Worm (Caenorhabditis elegans) whole organism, young adult: Measurements from ENCODE around the gene T07F8.4.

Experiments
- B0019.2 ChIP-seq: fragments of 200-800 bp; sonication (Bioruptor generic); conservative IDR thresholded peaks from 2 replicates; pipeline ENCODE4 v1.3.6; 2022; ENCODE audit warnings: missing genetic modification reagents, missing genetic modification characterization, missing compliant biosample characterization
- B0261.1 ChIP-seq: sonication (generic microtip); optimal IDR thresholded peaks from 2 replicates; lab custom pipeline; 2016; ENCODE audit warnings: mild to moderate bottlenecking, missing genetic modification characterization, moderate library complexity, missing compliant biosample characterization
- B0336.3 ChIP-seq: fragments of 200-800 bp; sonication (Bioruptor generic); IDR thresholded peaks from 2 replicates; pipeline ENCODE4 v1.3.6; 2022; ENCODE audit warnings: missing genetic modification characterization, missing compliant biosample characterization
- C17E4.6 ChIP-seq: fragments of 200-800 bp; sonication (Bioruptor generic); IDR thresholded peaks from 2 replicates; pipeline ENCODE4 v1.3.6; 2022; ENCODE audit warnings: missing genetic modification reagents, missing genetic modification characterization, missing compliant biosample characterization
- F22D6.2 ChIP-seq: sonication (generic microtip); optimal IDR thresholded peaks from 2 replicates; lab custom pipeline; 2016; ENCODE audit warnings: mild to moderate bottlenecking, missing genetic modification characterization, missing compliant biosample characterization
- F52B5.7 ChIP-seq: sonication (generic microtip); optimal IDR thresholded peaks from 2 replicates; lab custom pipeline; 2016; ENCODE audit warnings: mild to moderate bottlenecking, missing genetic modification characterization, missing compliant biosample characterization
- F57C9.4 ChIP-seq: sonication (generic microtip); optimal IDR thresholded peaks from 2 replicates; lab custom pipeline; 2017; ENCODE audit warnings: mild to moderate bottlenecking, missing genetic modification characterization, missing compliant biosample characterization
- K11D2.4 ChIP-seq: fragments of 200-800 bp; sonication (Bioruptor generic); IDR thresholded peaks from 2 replicates; pipeline ENCODE4 v1.3.6; 2022; ENCODE audit warnings: missing genetic modification reagents, missing genetic modification characterization, missing compliant biosample characterization
- Y53F4B.3 ChIP-seq: fragments of 200-800 bp; sonication (Bioruptor generic); IDR thresholded peaks from 2 replicates; pipeline ENCODE4 v1.3.6; 2022; ENCODE audit warnings: missing genetic modification reagents, missing genetic modification characterization, missing compliant biosample characterization
- Y56A3A.18 ChIP-seq: fragments of 200-800 bp; sonication (Bioruptor generic); IDR thresholded peaks from 2 replicates; pipeline ENCODE4 v1.3.6; 2022; ENCODE audit warnings: missing genetic modification reagents, missing genetic modification characterization, missing compliant biosample characterization
- athp-1 ChIP-seq: sonication (generic microtip); optimal IDR thresholded peaks from 2 replicates; lab custom pipeline; 2017; ENCODE audit warnings: mild to moderate bottlenecking, missing genetic modification characterization, missing compliant biosample characterization
- bed-1 ChIP-seq: fragments of 200-800 bp; sonication (Bioruptor generic); IDR thresholded peaks from 2 replicates; pipeline ENCODE4 v1.3.6; 2022; ENCODE audit warnings: missing genetic modification reagents, missing genetic modification characterization, missing compliant biosample characterization
- bed-2 ChIP-seq: fragments of 200-800 bp; sonication (Bioruptor generic); IDR thresholded peaks from 2 replicates; pipeline ENCODE4 v1.3.6; 2022; ENCODE audit warnings: missing genetic modification reagents, missing genetic modification characterization, missing compliant biosample characterization
- ceh-27 ChIP-seq: fragments of 200-800 bp; sonication (Bioruptor generic); optimal IDR thresholded peaks from 2 replicates; lab custom pipeline; 2018; ENCODE audit warnings: mild to moderate bottlenecking, missing genetic modification characterization, moderate library complexity, missing compliant biosample characterization
- die-1 ChIP-seq: sonication (generic microtip); optimal IDR thresholded peaks from 2 replicates; lab custom pipeline; 2016; ENCODE audit warnings: missing genotype, mild to moderate bottlenecking, missing genetic modification characterization, missing compliant biosample characterization
- dox-1 ChIP-seq: fragments of 200-800 bp; sonication (Bioruptor generic); IDR thresholded peaks from 2 replicates; pipeline ENCODE4 v1.3.6; 2022; ENCODE audit warnings: missing genetic modification reagents, missing genetic modification characterization, missing compliant biosample characterization
- dpl-1 ChIP-seq: fragments of 150-350 bp; optimal IDR thresholded peaks from 2 replicates; lab custom pipeline; 2014; ENCODE audit warnings: missing biosample characterization, missing genetic modification reagents, missing genetic modification characterization
- efl-1 ChIP-seq: fragments of 150-350 bp; optimal IDR thresholded peaks from 2 replicates; lab custom pipeline; 2014; ENCODE audit warnings: missing biosample characterization, missing genetic modification reagents, missing genetic modification characterization
- ets-4 ChIP-seq: fragments of 200-800 bp; sonication (Bioruptor generic); optimal IDR thresholded peaks from 2 replicates; lab custom pipeline; 2018; ENCODE audit warnings: mild to moderate bottlenecking, missing genetic modification characterization, missing compliant biosample characterization
- fkh-3 ChIP-seq: sonication (generic microtip); optimal IDR thresholded peaks from 2 replicates; lab custom pipeline; 2016; ENCODE audit warnings: mild to moderate bottlenecking, missing genetic modification characterization, missing compliant biosample characterization
- hmg-20 ChIP-seq: fragments of 200-800 bp; sonication (Bioruptor generic); IDR thresholded peaks from 2 replicates; pipeline ENCODE4 v1.3.6; 2022; ENCODE audit warnings: missing genetic modification reagents, missing genetic modification characterization, missing compliant biosample characterization
- let-607 ChIP-seq, 2 experiments: fragments of 200-800 bp in 1 of 2; sonication (Bioruptor generic) in 1 of 2; sonication (generic microtip) in 1 of 2; optimal IDR thresholded peaks; 2 replicates each; lab custom pipeline; 2016 to 2018; ENCODE audit warnings: mild to moderate bottlenecking in 2 of 2, missing compliant biosample characterization in 2 of 2, missing genetic modification characterization in 2 of 2, moderate library complexity in 2 of 2, missing genotype in 1 of 2
- lin-40 ChIP-seq: sonication (generic microtip); optimal IDR thresholded peaks from 2 replicates; lab custom pipeline; 2016; ENCODE audit warnings: missing genetic modification characterization, mild to moderate bottlenecking, missing compliant biosample characterization, missing genotype, missing genetic modification reagents
- lsl-1 ChIP-seq: fragments of 200-800 bp; sonication (Bioruptor generic); optimal IDR thresholded peaks from 2 replicates; lab custom pipeline; 2018; ENCODE audit warnings: mild to moderate bottlenecking, missing genetic modification characterization, moderate library complexity, missing compliant biosample characterization
- mcd-1 ChIP-seq: fragments of 200-800 bp; sonication (Bioruptor generic); IDR thresholded peaks from 2 replicates; pipeline ENCODE4 v1.3.6; 2022; ENCODE audit warnings: missing genetic modification reagents, missing genetic modification characterization, missing compliant biosample characterization
- mel-28 ChIP-seq: sonication (generic microtip); optimal IDR thresholded peaks from 2 replicates; lab custom pipeline; 2016; ENCODE audit warnings: borderline replicate concordance, mild to moderate bottlenecking, missing genetic modification characterization, missing compliant biosample characterization
- mxl-1 ChIP-seq: sonication (generic microtip); optimal IDR thresholded peaks from 2 replicates; lab custom pipeline; 2016; ENCODE audit warnings: missing genetic modification characterization, missing compliant biosample characterization
- nfya-1 ChIP-seq: sonication (generic microtip); optimal IDR thresholded peaks from 2 replicates; lab custom pipeline; 2017; ENCODE audit warnings: antibody characterized with exemption, missing compliant biosample characterization, missing genetic modification characterization, borderline replicate concordance; ENCODE audit not compliant: insufficient read depth
- nfya-2 ChIP-seq: fragments of 200-800 bp; sonication (Bioruptor generic); IDR thresholded peaks from 2 replicates; pipeline ENCODE4 v1.3.6; 2022; ENCODE audit warnings: missing genetic modification reagents, missing genetic modification characterization, missing compliant biosample characterization
- nhr-120 ChIP-seq: fragments of 200-800 bp; sonication (Bioruptor generic); IDR thresholded peaks from 2 replicates; pipeline ENCODE4 v1.3.6; 2022; ENCODE audit warnings: missing genetic modification characterization, missing compliant biosample characterization
- nhr-179 ChIP-seq: sonication (generic microtip); optimal IDR thresholded peaks from 2 replicates; lab custom pipeline; 2016; ENCODE audit warnings: mild to moderate bottlenecking, missing genetic modification characterization, missing compliant biosample characterization
- nhr-27 ChIP-seq: fragments of 200-800 bp; sonication (Bioruptor generic); optimal IDR thresholded peaks from 2 replicates; lab custom pipeline; 2018; ENCODE audit warnings: mild to moderate bottlenecking, missing genetic modification characterization, moderate library complexity, missing compliant biosample characterization
- nhr-80 ChIP-seq: sonication (generic microtip); optimal IDR thresholded peaks from 2 replicates; lab custom pipeline; 2016; ENCODE audit warnings: missing genetic modification characterization, missing compliant biosample characterization
- sdz-38 ChIP-seq: sonication (generic microtip); optimal IDR thresholded peaks from 2 replicates; lab custom pipeline; 2016; ENCODE audit warnings: missing genotype, missing genetic modification characterization, missing compliant biosample characterization
- snpc-4 ChIP-seq, 5 experiments: fragments of 150-350 bp in 1 of 5; sonication (generic microtip) in 4 of 5; optimal IDR thresholded peaks; 2 replicates each; lab custom pipeline; 2014 to 2018; ENCODE audit warnings: missing genetic modification characterization in 5 of 5, missing biosample characterization in 3 of 5, antibody characterized with exemption in 2 of 5, mild to moderate bottlenecking in 2 of 5, missing compliant biosample characterization in 2 of 5, missing genotype in 2 of 5, moderate library complexity in 2 of 5, missing genetic modification reagents in 1 of 5
- unc-62 ChIP-seq: fragments of 150-350 bp; optimal IDR thresholded peaks from 2 replicates; lab custom pipeline; 2014; ENCODE audit warnings: missing biosample characterization, missing genetic modification reagents, missing genetic modification characterization
- ztf-18 ChIP-seq: sonication (generic microtip); optimal IDR thresholded peaks from 2 replicates; lab custom pipeline; 2016; ENCODE audit warnings: missing genotype, mild to moderate bottlenecking, missing genetic modification characterization, missing compliant biosample characterization
- ztf-26 ChIP-seq: sonication (generic microtip); optimal IDR thresholded peaks from 2 replicates; lab custom pipeline; 2017; ENCODE audit warnings: missing genetic modification characterization, missing compliant biosample characterization
- ztf-6 ChIP-seq: fragments of 200-800 bp; sonication (Bioruptor generic); IDR thresholded peaks from 2 replicates; pipeline ENCODE4 v1.3.6; 2022; ENCODE audit warnings: missing genetic modification reagents, missing genetic modification characterization, missing compliant biosample characterization

T07F8.4 gene

ce11 chrII:7168712-7169111, 36.9 kb upstream of the T07F8.4 start, which contains the start of gene col-36 (continued):
- no peak for TF ChIP-seq nfya-1
- no peak for TF ChIP-seq snpc-4 (GFP tag; optimal IDR thresholded peaks at IDR 0.05; lab: Kevin White, UChicago)
- TF ChIP-seq snpc-4 (tag; optimal IDR thresholded peaks at IDR 0.05; lab: Kevin White, UChicago) = no peak
- TF ChIP-seq Y53F4B.3 (GFP tag; lab: Robert Waterston, UW) = no peak
- TF ChIP-seq dox-1 = no peak

- TF ChIP-seq ceh-27 (GFP tag; lab: Kevin White, UChicago) = no peak
- TF ChIP-seq efl-1 (GFP tag; lab: Kevin White, UChicago) = no peak
- no peak for TF ChIP-seq B0019.2
- no peak for TF ChIP-seq nfya-1
- TF ChIP-seq let-607 (tag; optimal IDR thresholded peaks at IDR 0.05; lab: Kevin White, UChicago) = peak in 1 of 2 experiments; percentile 3
- TF ChIP-seq mel-28 = no peak
- TF ChIP-seq nfya-2 (GFP tag; lab: Robert Waterston, UW) = no peak
- TF ChIP-seq mcd-1 (GFP tag; lab: Robert Waterston, UW) = no peak
- peak; percentile 76 for TF ChIP-seq nhr-80
- no peak for TF ChIP-seq bed-1 (GFP tag; lab: Robert Waterston, UW)
- TF ChIP-seq, all 124 proteins: peak for 2
Measured at ce11 chrII:7166768-7167167, 34.9 kb upstream of the T07F8.4 start.

DNA sequence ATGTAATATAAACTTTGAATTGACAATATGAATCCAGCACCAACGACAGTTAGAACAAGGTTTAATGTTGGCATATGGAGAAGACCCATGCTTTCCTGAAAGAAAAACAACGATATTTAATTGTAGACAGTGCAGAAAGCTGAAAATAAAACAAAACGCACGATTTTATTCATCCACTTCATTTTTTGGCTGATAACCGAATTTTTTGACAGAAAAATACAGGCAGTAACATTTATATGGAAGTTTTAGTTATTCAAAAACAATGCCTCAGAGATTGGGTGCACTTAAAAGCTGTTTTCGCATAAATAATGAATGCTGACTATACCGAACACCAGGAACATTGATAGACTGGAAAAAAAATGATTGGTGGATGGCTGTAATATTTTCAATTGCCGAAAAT, 33.9 kb upstream of the T07F8.4 start, which contains the start of gene mfsd-13.2:
TSS of gene mfsd-13.2 (minus strand) at position 101 of the 400 bp plus-strand sequence.
- TF ChIP-seq nhr-27 (no peak), let-607 (tag; optimal IDR thresholded peaks at IDR 0.05; lab: Kevin White, UChicago) (no peak), hmg-20 (GFP tag; lab: Robert Waterston, UW) (no peak), nfya-2 (GFP tag; lab: Robert Waterston, UW) (no peak), ztf-26 (tag; lab: Kevin White, UChicago) (no peak), athp-1 (tag; lab: Kevin White, UChicago) (no peak), F22D6.2 (tag; lab: Kevin White, UChicago) (no peak), F57C9.4 (no peak), nhr-179 (no peak), unc-62 (GFP tag; lab: Kevin White, UChicago) (no peak), ztf-18 (tag; lab: Kevin White, UChicago) (no peak), lsl-1 (no peak), mxl-1 (tag; lab: Kevin White, UChicago) (no peak), fkh-3 (tag; lab: Kevin White, UChicago) (no peak), lin-40 (tag; lab: Kevin White, UChicago) (no peak)

DNA sequence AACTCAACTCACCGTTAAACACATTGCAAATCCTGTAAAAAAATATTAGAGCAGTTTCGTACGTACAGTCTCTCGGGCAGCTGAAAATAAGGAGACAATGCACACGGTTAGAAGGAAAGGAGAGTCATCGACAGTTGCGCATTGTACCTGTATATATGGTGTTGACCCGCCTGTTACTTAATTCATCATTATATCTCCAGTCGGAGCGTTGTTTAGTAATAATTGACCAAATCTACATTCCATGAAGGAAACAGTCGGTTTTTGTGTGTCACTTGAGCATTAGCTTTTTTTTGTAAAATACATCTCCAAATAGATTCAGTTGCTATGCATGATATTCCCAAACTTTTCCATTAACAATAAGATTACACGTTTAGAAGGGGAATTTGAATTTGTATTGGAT, 29.7 kb upstream of the T07F8.4 start, which contains the start of gene C27H5.12:
TSS of gene C27H5.12 (minus strand) at position 101 of the 400 bp plus-strand sequence.
- TF ChIP-seq B0261.1 = no peak
- no peak for TF ChIP-seq sdz-38 (tag; lab: Kevin White, UChicago)
- TF ChIP-seq bed-2 (GFP tag; lab: Robert Waterston, UW) = no peak
- no peak for TF ChIP-seq die-1 (tag; lab: Kevin White, UChicago)
- TF ChIP-seq dpl-1 (GFP tag; lab: Kevin White, UChicago) = no peak
- TF ChIP-seq B0336.3 (GFP tag; lab: Robert Waterston, UW) = no peak
- no peak for TF ChIP-seq C17E4.6 (GFP tag; lab: Robert Waterston, UW)
- TF ChIP-seq K11D2.4 (GFP tag; lab: Robert Waterston, UW) = no peak
- no peak for TF ChIP-seq F52B5.7 (tag; lab: Kevin White, UChicago)
- TF ChIP-seq ets-4 (GFP tag; lab: Kevin White, UChicago) = no peak
- no peak for TF ChIP-seq nhr-120 (GFP tag; lab: Robert Waterston, UW)
- no peak for TF ChIP-seq Y56A3A.18 (GFP tag; lab: Robert Waterston, UW)
- no peak for TF ChIP-seq ztf-6 (GFP tag; lab: Robert Waterston, UW)
